Fruit fly (Drosophila melanogaster) whole organism, embryonic: ENCODE results near the gene tbrd-1.

ENCODE experiments used
- CG10274 ChIP-seq: fragments of 200-800 bp; sonication (Bioruptor generic); optimal IDR thresholded peaks from 3 replicates; lab custom pipeline; 2017; ENCODE audit warnings: missing biosample characterization, mild to moderate bottlenecking, missing genetic modification characterization
- CG11247 ChIP-seq: fragments of 200-800 bp; sonication (Bioruptor generic); IDR thresholded peaks from 2 replicates; pipeline ENCODE4 v1.3.6; 2022; ENCODE audit warnings: missing biosample characterization, missing genetic modification characterization
- CG11560 ChIP-seq: fragments of 200-800 bp; sonication (Bioruptor generic); IDR thresholded peaks from 3 replicates; pipeline ENCODE4 v1.3.6; 2022; ENCODE audit warnings: missing biosample characterization, missing genetic modification characterization
- CG12659 ChIP-seq: fragments of 200-800 bp; sonication (Bioruptor generic); optimal IDR thresholded peaks from 3 replicates; lab custom pipeline; 2017; ENCODE audit warnings: mild to moderate bottlenecking, missing biosample characterization, missing genetic modification reagents, missing genetic modification characterization
- CG12942 ChIP-seq: fragments of 200-800 bp; sonication (Bioruptor generic); optimal IDR thresholded peaks from 3 replicates; lab custom pipeline; 2016; ENCODE audit warnings: missing biosample characterization, missing genetic modification characterization
- CG13894 ChIP-seq: fragments of 200-800 bp; sonication (Bioruptor generic); optimal IDR thresholded peaks from 3 replicates; lab custom pipeline; 2018; ENCODE audit warnings: missing biosample characterization, mild to moderate bottlenecking, missing genetic modification characterization, moderate library complexity
- CG14050 ChIP-seq: fragments of 200-800 bp; sonication (Bioruptor generic); IDR thresholded peaks from 3 replicates; pipeline ENCODE4 v1.3.6; 2022; ENCODE audit warnings: missing biosample characterization, missing genetic modification characterization
- CG1602 ChIP-seq: fragments of 200-800 bp; sonication (Bioruptor generic); optimal IDR thresholded peaks from 3 replicates; lab custom pipeline; 2016; ENCODE audit warnings: missing biosample characterization, missing genetic modification characterization
- CG1832 ChIP-seq: fragments of 200-800 bp; sonication (Bioruptor generic); optimal IDR thresholded peaks from 2 replicates; lab custom pipeline; 2017; ENCODE audit warnings: missing biosample characterization, mild to moderate bottlenecking, missing genetic modification characterization, inconsistent platforms
- CG3726 ChIP-seq: fragments of 200-800 bp; sonication (Bioruptor generic); IDR thresholded peaks from 3 replicates; pipeline ENCODE4, ENCODE4 v1.3.6; 2022; ENCODE audit warnings: missing biosample characterization, missing genetic modification characterization
- CG7372 ChIP-seq: fragments of 200-800 bp; sonication (Bioruptor generic); IDR thresholded peaks from 2 replicates; pipeline ENCODE4 v1.3.6; 2022; ENCODE audit warnings: missing biosample characterization, missing genetic modification characterization
- CG7987 ChIP-seq: fragments of 200-800 bp; sonication (Bioruptor generic); optimal IDR thresholded peaks from 2 replicates; lab custom pipeline; 2018; ENCODE audit warnings: missing biosample characterization, mild to moderate bottlenecking, missing genetic modification characterization, moderate library complexity
- CG9437 ChIP-seq: fragments of 200-800 bp; sonication (Bioruptor generic); optimal IDR thresholded peaks from 2 replicates; lab custom pipeline; 2018; ENCODE audit warnings: missing biosample characterization, mild to moderate bottlenecking, missing genetic modification characterization
- CoRest ChIP-seq: fragments of 200-800 bp; sonication (Bioruptor generic); optimal IDR thresholded peaks from 3 replicates; lab custom pipeline; 2018; ENCODE audit warnings: missing biosample characterization, mild to moderate bottlenecking, missing genetic modification characterization, moderate library complexity
- D ChIP-seq, 2 experiments: fragments of 200-800 bp in 1 of 2; fragments of >200 bp in 1 of 2; sonication (Bioruptor generic) in 1 of 2; optimal IDR thresholded peaks; 2 replicates in 1 of 2; 3 replicates in 1 of 2; lab custom pipeline; 2017; ENCODE audit warnings: mild to moderate bottlenecking in 1 of 2, missing biosample characterization in 1 of 2, missing genetic modification characterization in 1 of 2, missing genetic modification reagents in 1 of 2
- Dip2 ChIP-seq: fragments of 200-800 bp; sonication (Bioruptor generic); IDR thresholded peaks from 2 replicates; pipeline ENCODE4 v1.3.6; 2022; ENCODE audit warnings: missing biosample characterization, missing genetic modification characterization
- Doc3 ChIP-seq: fragments of 200-800 bp; sonication (Bioruptor generic); IDR thresholded peaks from 3 replicates; pipeline ENCODE4 v1.3.6; 2022; ENCODE audit warnings: missing biosample characterization, missing genetic modification characterization; ENCODE audit not compliant: partially characterized antibody
- ERR ChIP-seq: fragments of 200-800 bp; sonication (Bioruptor generic); optimal IDR thresholded peaks from 2 replicates; lab custom pipeline; 2016; ENCODE audit warnings: missing biosample characterization, missing genetic modification characterization
- Ets65A ChIP-seq: fragments of 200-800 bp; sonication (Bioruptor generic); peaks from one replicate; lab custom pipeline; 2016; ENCODE audit warnings: missing biosample characterization, missing genetic modification characterization
- Fer1 ChIP-seq: fragments of 200-800 bp; sonication (Bioruptor generic); optimal IDR thresholded peaks from 2 replicates; lab custom pipeline; 2017; ENCODE audit warnings: missing biosample characterization, mild to moderate bottlenecking, missing genetic modification characterization
- Hr39 ChIP-seq: fragments of >200 bp; optimal IDR thresholded peaks from 2 replicates; lab custom pipeline; 2017
- Med ChIP-seq: fragments of 200-800 bp; sonication (Bioruptor generic); peaks from one replicate; lab custom pipeline; 2016; ENCODE audit warnings: missing biosample characterization, missing genetic modification characterization, mild to moderate bottlenecking, inconsistent platforms, moderate library complexity
- Nf-YB ChIP-seq: fragments of 200-800 bp; sonication (Bioruptor generic); optimal IDR thresholded peaks from 3 replicates; lab custom pipeline; 2019; ENCODE audit warnings: missing biosample characterization, mild to moderate bottlenecking, missing genetic modification characterization, moderate library complexity
- Sox102F ChIP-seq: fragments of 200-800 bp; sonication (Bioruptor generic); optimal IDR thresholded peaks from 2 replicates; lab custom pipeline; 2018; ENCODE audit warnings: missing biosample characterization, mild to moderate bottlenecking, missing genetic modification characterization, moderate library complexity
- bab2 ChIP-seq: fragments of 200-800 bp; sonication (Bioruptor generic); optimal IDR thresholded peaks from 2 replicates; lab custom pipeline; 2016; ENCODE audit warnings: missing biosample characterization, missing genetic modification characterization
- br ChIP-seq: fragments of >200 bp; optimal IDR thresholded peaks from 2 replicates; lab custom pipeline; 2017
- ci ChIP-seq: fragments of 200-800 bp; sonication (Bioruptor generic); IDR thresholded peaks from 3 replicates; pipeline ENCODE4 v1.3.6; 2022; ENCODE audit warnings: missing biosample characterization, missing genetic modification characterization
- cwo ChIP-seq: fragments of 200-800 bp; sonication (Bioruptor generic); optimal IDR thresholded peaks from 3 replicates; lab custom pipeline; 2017; ENCODE audit warnings: missing biosample characterization, missing genetic modification characterization, mild to moderate bottlenecking, moderate library complexity, missing genetic modification reagents
- dmrt11E ChIP-seq: fragments of 200-800 bp; sonication (Bioruptor generic); optimal IDR thresholded peaks from 3 replicates; lab custom pipeline; 2018; ENCODE audit warnings: missing biosample characterization, mild to moderate bottlenecking, missing genetic modification characterization, moderate library complexity
- kah ChIP-seq: fragments of 200-800 bp; sonication (Bioruptor generic); optimal IDR thresholded peaks from 2 replicates; lab custom pipeline; 2018; ENCODE audit warnings: missing biosample characterization, mild to moderate bottlenecking, missing genetic modification characterization
- pnt ChIP-seq: fragments of 200-800 bp; sonication (Bioruptor generic); optimal IDR thresholded peaks from 3 replicates; lab custom pipeline; 2016; ENCODE audit warnings: missing biosample characterization, missing genetic modification characterization
- repo ChIP-seq: fragments of 200-800 bp; sonication (Bioruptor generic); optimal IDR thresholded peaks from 2 replicates; lab custom pipeline; 2016; ENCODE audit warnings: missing biosample characterization, missing genetic modification characterization
- sens ChIP-seq: fragments of 200-800 bp; sonication (Bioruptor generic); peaks from one replicate; lab custom pipeline; 2016; ENCODE audit warnings: missing biosample characterization, missing genetic modification characterization
- sqz ChIP-seq: fragments of 200-800 bp; sonication (Bioruptor generic); optimal IDR thresholded peaks from 3 replicates; lab custom pipeline; 2018; ENCODE audit warnings: missing biosample characterization, mild to moderate bottlenecking, missing genetic modification characterization
- tin ChIP-seq: fragments of 200-800 bp; sonication (Bioruptor generic); optimal IDR thresholded peaks from 3 replicates; lab custom pipeline; 2016; ENCODE audit warnings: missing biosample characterization, missing genetic modification characterization
- tna ChIP-seq: fragments of 200-800 bp; sonication (Bioruptor generic); IDR thresholded peaks from 2 replicates; pipeline ENCODE4 v1.3.6; 2022; ENCODE audit warnings: missing biosample characterization, missing genetic modification characterization; ENCODE audit not compliant: partially characterized antibody
- vvl ChIP-seq: fragments of 200-800 bp; sonication (Bioruptor generic); IDR thresholded peaks from 2 replicates; pipeline ENCODE4 v1.3.6; 2022; ENCODE audit warnings: missing biosample characterization, missing genetic modification characterization
- wdn ChIP-seq: fragments of 200-800 bp; sonication (Bioruptor generic); IDR thresholded peaks from 2 replicates; pipeline ENCODE4 v1.3.6; 2022; ENCODE audit warnings: missing biosample characterization, missing genetic modification characterization

tbrd-1 gene

DNA sequence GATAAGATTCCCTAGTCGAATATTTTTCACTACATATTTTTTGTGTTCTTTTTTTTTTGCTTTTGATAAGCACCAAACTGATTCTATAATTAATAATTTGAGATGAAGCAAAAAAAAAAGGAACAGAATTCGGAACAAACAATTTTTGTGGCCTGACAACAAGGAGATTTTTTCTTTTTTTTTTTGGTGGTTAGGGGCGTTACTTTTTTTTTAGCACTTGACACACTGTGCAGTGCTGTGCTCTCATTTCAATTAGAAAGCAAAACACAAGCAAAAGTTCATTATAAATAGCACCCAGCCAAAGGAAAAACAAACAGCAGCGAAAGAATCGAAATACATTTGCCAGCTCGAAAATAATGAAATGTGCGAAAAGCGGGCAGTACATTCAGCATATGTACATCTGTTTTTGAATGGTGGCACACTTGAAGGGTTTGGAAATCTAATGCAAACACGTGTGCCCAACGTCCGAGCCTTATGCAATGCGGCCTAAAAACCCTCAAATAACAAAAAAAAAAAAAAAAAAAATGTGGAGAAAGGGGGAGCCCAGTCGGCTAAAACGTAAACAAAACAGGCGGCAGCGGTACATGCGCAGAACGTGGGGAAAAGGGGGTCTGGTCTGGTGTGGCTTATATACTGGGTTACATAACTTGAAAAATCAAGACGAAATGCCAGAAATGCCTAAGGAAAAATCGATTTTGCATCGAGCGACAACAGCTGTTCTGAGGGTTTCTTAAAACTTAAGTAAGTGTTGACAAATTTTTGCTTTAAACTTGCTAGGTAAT is 48.5 kb upstream of the tbrd-1 start (continued):
- TF ChIP-seq CG11560 (tag; lab: Robert Waterston, UW) (0 out of 3 replicates have a peak, but pooled peaks have one; percentile 25), ERR (GFP tag; lab: Kevin White, UChicago) (peak; percentile 30), repo (no peak), D (optimal IDR thresholded peaks at IDR 0.05; lab: Kevin White, UChicago) (no peak), D (GFP tag; optimal IDR thresholded peaks at IDR 0.05; lab: Kevin White, UChicago) (no peak), CG11247 (peak; percentile 20; the same call in 1 of the 2 replicates), CG1602 (peak; percentile 25), Sox102F (GFP tag; lab: Kevin White, UChicago) (peak; percentile 50), CoRest (tag; lab: Kevin White, UChicago) (peak; percentile 31), CG12942 (no peak), CG10274 (no peak), ci (GFP tag; lab: Robert Waterston, UW) (peak; percentile 69; the same call in 2 of the 3 replicates)

- TF ChIP-seq vvl (GFP tag; lab: Robert Waterston, UW) = peak; percentile 7; the same call in 1 of the 2 replicates
- no peak for TF ChIP-seq CG12659 (GFP tag; lab: Kevin White, UChicago)
- no peak for TF ChIP-seq Nf-YB (GFP tag; lab: Kevin White, UChicago)
- TF ChIP-seq CG14050 (GFP tag; lab: Robert Waterston, UW) = no peak
- TF ChIP-seq dmrt11E (tag; lab: Kevin White, UChicago) = no peak
- 0 out of 2 replicates have a peak, but pooled peaks have one; percentile 4 for TF ChIP-seq CG7372
- no peak for TF ChIP-seq Doc3 (GFP tag; lab: Robert Waterston, UW)
- TF ChIP-seq Ets65A (GFP tag; lab: Kevin White, UChicago) = peak; percentile 45
- TF ChIP-seq Fer1 (GFP tag; lab: Kevin White, UChicago) = no peak
- TF ChIP-seq Hr39 (lab: Kevin White, UChicago) = no peak
- no peak for TF ChIP-seq CG1832
- no peak for TF ChIP-seq CG13894
- no peak for TF ChIP-seq CG3726 (GFP tag; lab: Robert Waterston, UW)
- peak; percentile 46 for TF ChIP-seq sqz (GFP tag; lab: Kevin White, UChicago)
- TF ChIP-seq CG9437 = no peak
- no peak for TF ChIP-seq Dip2 (GFP tag; lab: Robert Waterston, UW)
- TF ChIP-seq tin (GFP tag; lab: Kevin White, UChicago) = no peak
- TF ChIP-seq cwo = peak; percentile 95
- no peak for TF ChIP-seq pnt (GFP tag; lab: Kevin White, UChicago)
- TF ChIP-seq bab2 = no peak
- TF ChIP-seq br (lab: Kevin White, UChicago) = no peak
- no peak for TF ChIP-seq wdn (GFP tag; lab: Robert Waterston, UW)
- no peak for TF ChIP-seq kah (GFP tag; lab: Kevin White, UChicago)
- peak; percentile 51 for TF ChIP-seq Med (GFP tag; lab: Kevin White, UChicago)
- TF ChIP-seq sens = peak; percentile 54
- TF ChIP-seq CG7987 = peak; percentile 58
- no peak for TF ChIP-seq tna (GFP tag; lab: Robert Waterston, UW)
- TF ChIP-seq, all 482 proteins: peak for 8
These were observed 47.5 kb upstream of the tbrd-1 start for dm6 chr3R:23940840-23941364.
